Fruit fly (Drosophila melanogaster) whole organism, embryonic: ENCODE results near the gene CG33986.

Experiments
- Atf6 ChIP-seq: fragments of 200-800 bp; sonication (Bioruptor generic); IDR thresholded peaks from 2 replicates; pipeline ENCODE4 v1.3.6; 2022; ENCODE audit warnings: missing biosample characterization, missing genetic modification characterization
- CG13624 ChIP-seq: fragments of 200-800 bp; sonication (Bioruptor generic); optimal IDR thresholded peaks from 2 replicates; lab custom pipeline; 2016; ENCODE audit warnings: missing biosample characterization, missing genetic modification characterization
- CG13775 ChIP-seq: fragments of 200-800 bp; sonication (Bioruptor generic); optimal IDR thresholded peaks from 3 replicates; lab custom pipeline; 2017; ENCODE audit warnings: missing biosample characterization, mild to moderate bottlenecking, missing genetic modification characterization
- CG18619 ChIP-seq: fragments of 200-800 bp; sonication (Bioruptor generic); optimal IDR thresholded peaks from 3 replicates; lab custom pipeline; 2017; ENCODE audit warnings: missing biosample characterization, mild to moderate bottlenecking, missing genetic modification characterization
- CG3065 ChIP-seq: fragments of 200-800 bp; sonication (Bioruptor generic); optimal IDR thresholded peaks from 2 replicates; lab custom pipeline; 2016; ENCODE audit warnings: missing biosample characterization, missing genetic modification characterization
- CG31388 ChIP-seq: fragments of 200-800 bp; sonication (Bioruptor generic); optimal IDR thresholded peaks from 2 replicates; lab custom pipeline; 2016; ENCODE audit warnings: missing biosample characterization, missing genetic modification characterization
- CG4730 ChIP-seq: fragments of 200-800 bp; sonication (Bioruptor generic); IDR thresholded peaks from 2 replicates; pipeline ENCODE4 v1.3.6; 2022; ENCODE audit warnings: missing biosample characterization, missing genetic modification characterization
- Rfx ChIP-seq: fragments of 200-800 bp; sonication (Bioruptor generic); IDR thresholded peaks from 2 replicates; pipeline ENCODE4 v1.3.6; 2022; ENCODE audit warnings: missing biosample characterization, missing genetic modification characterization

DNA sequence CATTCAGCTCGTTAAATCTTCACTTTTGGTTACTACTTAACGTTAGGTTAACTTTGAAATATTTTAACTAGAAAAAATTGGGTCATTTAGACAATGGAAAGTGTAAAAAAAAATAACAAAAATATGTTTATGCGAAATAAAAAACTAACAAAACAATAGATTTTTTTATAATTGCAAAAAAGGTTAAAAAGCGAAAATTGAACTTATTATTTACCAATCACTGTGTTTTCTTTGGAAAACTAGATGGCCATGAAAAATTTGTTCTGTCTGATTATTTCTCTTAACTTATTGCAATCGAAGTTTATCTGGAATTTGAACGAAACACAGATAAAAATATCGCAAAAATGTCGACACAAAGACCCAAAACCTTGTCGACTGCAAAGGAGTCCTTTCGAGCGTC is 27.2 kb downstream of the CG33986 start, which contains the start of gene CG7276:
- TF ChIP-seq CG31388 (GFP tag; lab: Kevin White, UChicago) (no peak), CG13775 (GFP tag; lab: Kevin White, UChicago) (no peak), CG13624 (no peak), Atf6 (GFP tag; lab: Robert Waterston, UW) (no peak), CG4730 (GFP tag; lab: Robert Waterston, UW) (no peak), Rfx (no peak), CG18619 (GFP tag; lab: Kevin White, UChicago) (no peak), CG3065 (GFP tag; lab: Kevin White, UChicago) (no peak)
